Worm (Caenorhabditis elegans): ENCODE measurements around the gene grl-21.

- TF ChIP-seq egl-27 (tag; optimal IDR thresholded peaks at IDR 0.05), result no peak
- TF ChIP-seq dpl-1 (GFP tag; optimal IDR thresholded peaks at IDR 0.05), result no peak
- no peak for TF ChIP-seq ama-1 (optimal IDR thresholded peaks at IDR 0.05)
- TF ChIP-seq nhr-12 (tag; optimal IDR thresholded peaks at IDR 0.05), result no peak
- no peak for TF ChIP-seq fos-1 (tag; optimal IDR thresholded peaks at IDR 0.05)
Measured at ce11 chrIV:10711729-10712128, 25.5 kb upstream of the grl-21 start, which contains the start of gene glb-21.

Measured in whole organism, L1 larva.